Fruit fly (Drosophila melanogaster) whole organism, embryonic: ENCODE data around the gene CG31627.

Experiments used
- Asciz ChIP-seq: fragments of 200-800 bp; sonication (Bioruptor generic); optimal IDR thresholded peaks from 2 replicates; lab custom pipeline; 2017; ENCODE audit warnings: missing biosample characterization, mild to moderate bottlenecking, missing genetic modification characterization, missing genetic modification reagents
- BtbVII ChIP-seq: fragments of 200-800 bp; sonication (Bioruptor generic); optimal IDR thresholded peaks from 3 replicates; lab custom pipeline; 2017; ENCODE audit warnings: missing biosample characterization, mild to moderate bottlenecking, missing genetic modification characterization
- CG10267 ChIP-seq: fragments of 200-800 bp; sonication (Bioruptor generic); optimal IDR thresholded peaks from 2 replicates; lab custom pipeline; 2018; ENCODE audit warnings: missing biosample characterization, mild to moderate bottlenecking, missing genetic modification characterization, moderate library complexity
- CG10321 ChIP-seq: fragments of 200-800 bp; sonication (Bioruptor generic); IDR thresholded peaks from 2 replicates; pipeline ENCODE4 v1.3.6; 2022; ENCODE audit warnings: missing biosample characterization, missing genetic modification characterization
- CG10543 ChIP-seq: fragments of 200-800 bp; sonication (Bioruptor generic); optimal IDR thresholded peaks from 3 replicates; lab custom pipeline; 2017; ENCODE audit warnings: missing biosample characterization, mild to moderate bottlenecking, missing genetic modification characterization, moderate library complexity
- CG12104 ChIP-seq: fragments of 200-800 bp; sonication (Bioruptor generic); optimal IDR thresholded peaks from 3 replicates; lab custom pipeline; 2016; ENCODE audit warnings: missing biosample characterization, missing genetic modification characterization
- CG12391 ChIP-seq: fragments of 200-800 bp; sonication (Bioruptor generic); optimal IDR thresholded peaks from 3 replicates; lab custom pipeline; 2018; ENCODE audit warnings: missing biosample characterization, mild to moderate bottlenecking, missing genetic modification characterization, moderate library complexity
- CG12659 ChIP-seq: fragments of 200-800 bp; sonication (Bioruptor generic); optimal IDR thresholded peaks from 3 replicates; lab custom pipeline; 2017; ENCODE audit warnings: mild to moderate bottlenecking, missing biosample characterization, missing genetic modification reagents, missing genetic modification characterization
- CG14710 ChIP-seq: fragments of 200-800 bp; sonication (Bioruptor generic); optimal IDR thresholded peaks from 3 replicates; lab custom pipeline; 2019; ENCODE audit warnings: missing biosample characterization, mild to moderate bottlenecking, missing genetic modification characterization, moderate library complexity
- CG16779 ChIP-seq: fragments of 200-800 bp; sonication (Bioruptor generic); IDR thresholded peaks from 2 replicates; pipeline ENCODE4 v1.3.6; 2022; ENCODE audit warnings: missing biosample characterization, missing genetic modification characterization
- CG17359 ChIP-seq: fragments of 200-800 bp; sonication (Bioruptor generic); optimal IDR thresholded peaks from 3 replicates; lab custom pipeline; 2018; ENCODE audit warnings: missing biosample characterization, mild to moderate bottlenecking, missing genetic modification characterization, moderate library complexity
- CG17829 ChIP-seq: fragments of 200-800 bp; optimal IDR thresholded peaks from 2 replicates; lab custom pipeline; 2019; ENCODE audit warnings: missing biosample characterization, mild to moderate bottlenecking, missing genetic modification characterization, moderate library complexity
- CG18476 ChIP-seq: fragments of 200-800 bp; sonication (Bioruptor generic); optimal IDR thresholded peaks from 2 replicates; lab custom pipeline; 2016; ENCODE audit warnings: missing biosample characterization, mild to moderate bottlenecking, missing genetic modification characterization
- CG2199 ChIP-seq: fragments of 200-800 bp; sonication (Bioruptor generic); IDR thresholded peaks from 3 replicates; pipeline ENCODE4 v1.3.6; 2022; ENCODE audit warnings: missing biosample characterization, missing genetic modification characterization
- CG30020 ChIP-seq: fragments of 200-800 bp; optimal IDR thresholded peaks from 2 replicates; lab custom pipeline; 2019; ENCODE audit warnings: missing biosample characterization, mild to moderate bottlenecking, missing genetic modification characterization, moderate library complexity
- CG30431 ChIP-seq: fragments of 200-800 bp; sonication (Bioruptor generic); optimal IDR thresholded peaks from 2 replicates; lab custom pipeline; 2017; ENCODE audit warnings: missing biosample characterization, missing genetic modification characterization
- CG3838 ChIP-seq: fragments of 200-800 bp; sonication (Bioruptor generic); optimal IDR thresholded peaks from 3 replicates; lab custom pipeline; 2016; ENCODE audit warnings: missing biosample characterization, missing genetic modification characterization
- CG4820 ChIP-seq: fragments of 200-800 bp; sonication (Bioruptor generic); optimal IDR thresholded peaks from 3 replicates; lab custom pipeline; 2016; ENCODE audit warnings: missing biosample characterization, missing genetic modification characterization
- CG4854 ChIP-seq: fragments of 200-800 bp; sonication (Bioruptor generic); optimal IDR thresholded peaks from 2 replicates; lab custom pipeline; 2016; ENCODE audit warnings: missing biosample characterization, missing genetic modification characterization, inconsistent platforms
- CG6813 ChIP-seq: fragments of 200-800 bp; sonication (Bioruptor generic); optimal IDR thresholded peaks from 2 replicates; lab custom pipeline; 2017; ENCODE audit warnings: missing biosample characterization, missing genetic modification characterization, mild to moderate bottlenecking, moderate library complexity, missing genetic modification reagents
- CG7372 ChIP-seq: fragments of 200-800 bp; sonication (Bioruptor generic); IDR thresholded peaks from 2 replicates; pipeline ENCODE4 v1.3.6; 2022; ENCODE audit warnings: missing biosample characterization, missing genetic modification characterization
- CG7745 ChIP-seq: fragments of 200-800 bp; sonication (Bioruptor generic); optimal IDR thresholded peaks from 2 replicates; lab custom pipeline; 2018; ENCODE audit warnings: missing biosample characterization, mild to moderate bottlenecking, missing genetic modification characterization, moderate library complexity
- CG7987 ChIP-seq: fragments of 200-800 bp; sonication (Bioruptor generic); optimal IDR thresholded peaks from 2 replicates; lab custom pipeline; 2018; ENCODE audit warnings: missing biosample characterization, mild to moderate bottlenecking, missing genetic modification characterization, moderate library complexity
- CG8290 ChIP-seq, 3 experiments: fragments of 200-800 bp; sonication (Bioruptor generic); optimal IDR thresholded peaks; 2 replicates each; lab custom pipeline; 2016 to 2019; ENCODE audit warnings: missing biosample characterization in 3 of 3, missing genetic modification characterization in 3 of 3, mild to moderate bottlenecking in 2 of 3, moderate library complexity in 1 of 3
- CG9437 ChIP-seq: fragments of 200-800 bp; sonication (Bioruptor generic); optimal IDR thresholded peaks from 2 replicates; lab custom pipeline; 2018; ENCODE audit warnings: missing biosample characterization, mild to moderate bottlenecking, missing genetic modification characterization
- CTCF ChIP-seq: fragments of 200-800 bp; sonication (Bioruptor generic); optimal IDR thresholded peaks from 2 replicates; lab custom pipeline; 2017; ENCODE audit warnings: missing biosample characterization, mild to moderate bottlenecking, missing genetic modification characterization, moderate library complexity
- Chrac-16 ChIP-seq: fragments of 200-800 bp; sonication (Bioruptor generic); optimal IDR thresholded peaks from 3 replicates; lab custom pipeline; 2016; ENCODE audit warnings: missing biosample characterization, missing genetic modification characterization
- Doc3 ChIP-seq: fragments of 200-800 bp; sonication (Bioruptor generic); IDR thresholded peaks from 3 replicates; pipeline ENCODE4 v1.3.6; 2022; ENCODE audit warnings: missing biosample characterization, missing genetic modification characterization; ENCODE audit not compliant: partially characterized antibody
- E2f1 ChIP-seq: fragments of 200-800 bp; sonication (Bioruptor generic); IDR thresholded peaks from 2 replicates; pipeline ENCODE4 v1.3.6; 2022; ENCODE audit warnings: missing biosample characterization, missing genetic modification characterization
- Hr3 ChIP-seq: fragments of 200-800 bp; sonication (Bioruptor generic); optimal IDR thresholded peaks from 3 replicates; lab custom pipeline; 2016; ENCODE audit warnings: missing biosample characterization, missing genetic modification characterization
- MBD-R2 ChIP-seq: fragments of 200-800 bp; sonication (Bioruptor generic); IDR thresholded peaks from 2 replicates; pipeline ENCODE4 v1.3.6; 2022; ENCODE audit warnings: missing biosample characterization, missing genetic modification characterization
- MESR4 ChIP-seq: fragments of 200-800 bp; sonication (Bioruptor generic); optimal IDR thresholded peaks from 2 replicates; lab custom pipeline; 2018; ENCODE audit warnings: missing biosample characterization, mild to moderate bottlenecking, missing genetic modification characterization, moderate library complexity
- NC2α ChIP-seq: fragments of 200-800 bp; sonication (Bioruptor generic); optimal IDR thresholded peaks from 2 replicates; lab custom pipeline; 2016; ENCODE audit warnings: missing biosample characterization, missing genetic modification characterization
- Poxn ChIP-seq: fragments of 200-800 bp; sonication (Bioruptor generic); IDR thresholded peaks from 2 replicates; pipeline ENCODE4 v1.3.6; 2022; ENCODE audit warnings: missing biosample characterization, missing genetic modification characterization
- Sry-δ ChIP-seq: fragments of 200-800 bp; sonication (Bioruptor generic); optimal IDR thresholded peaks from 2 replicates; lab custom pipeline; 2016; ENCODE audit warnings: missing biosample characterization, missing genetic modification characterization
- aop ChIP-seq: fragments of 200-800 bp; sonication (Bioruptor generic); IDR thresholded peaks from 2 replicates; pipeline ENCODE4 v1.3.6; 2022; ENCODE audit warnings: missing biosample characterization, missing genetic modification characterization
- ap ChIP-seq: fragments of 200-800 bp; sonication (Bioruptor generic); IDR thresholded peaks from 2 replicates; pipeline ENCODE4 v1.3.6; 2022; ENCODE audit warnings: missing biosample characterization, missing genetic modification characterization
- ewg ChIP-seq: fragments of 200-800 bp; sonication (Bioruptor generic); optimal IDR thresholded peaks from 3 replicates; lab custom pipeline; 2017; ENCODE audit warnings: mild to moderate bottlenecking, missing biosample characterization, missing genetic modification reagents, missing genetic modification characterization
- exex ChIP-seq: fragments of 200-800 bp; sonication (Bioruptor generic); optimal IDR thresholded peaks from 4 replicates; lab custom pipeline; 2018; ENCODE audit warnings: missing biosample characterization, mild to moderate bottlenecking, missing genetic modification characterization, moderate library complexity
- ftz-f1 ChIP-seq: fragments of 200-800 bp; sonication (Bioruptor generic); optimal IDR thresholded peaks from 2 replicates; lab custom pipeline; 2016; ENCODE audit warnings: missing biosample characterization, missing genetic modification characterization
- gfzf ChIP-seq: fragments of 200-800 bp; sonication (Bioruptor generic); optimal IDR thresholded peaks from 2 replicates; lab custom pipeline; 2016; ENCODE audit warnings: missing biosample characterization, mild to moderate bottlenecking, missing genetic modification characterization, moderate library complexity
- grn ChIP-seq: fragments of 200-800 bp; sonication (Bioruptor generic); optimal IDR thresholded peaks from 3 replicates; lab custom pipeline; 2017; ENCODE audit warnings: missing biosample characterization, missing genetic modification characterization
- h ChIP-seq: fragments of >200 bp; optimal IDR thresholded peaks from 2 replicates; lab custom pipeline; 2017
- maf-S ChIP-seq: fragments of 200-800 bp; sonication (Bioruptor generic); optimal IDR thresholded peaks from 2 replicates; lab custom pipeline; 2016; ENCODE audit warnings: missing biosample characterization, missing genetic modification characterization
- mam ChIP-seq: fragments of 200-800 bp; sonication (Bioruptor generic); optimal IDR thresholded peaks from 3 replicates; lab custom pipeline; 2016; ENCODE audit warnings: missing biosample characterization, missing genetic modification characterization
- onecut ChIP-seq: fragments of 200-800 bp; sonication (Bioruptor generic); IDR thresholded peaks from 2 replicates; pipeline ENCODE4 v1.3.6; 2022; ENCODE audit warnings: missing biosample characterization, missing genetic modification characterization
- pita ChIP-seq: fragments of 200-800 bp; sonication (Bioruptor generic); optimal IDR thresholded peaks from 2 replicates; lab custom pipeline; 2017; ENCODE audit warnings: missing biosample characterization, mild to moderate bottlenecking, missing genetic modification characterization
- shn ChIP-seq: fragments of 200-800 bp; sonication (Bioruptor generic); optimal IDR thresholded peaks from 3 replicates; lab custom pipeline; 2016; ENCODE audit warnings: missing biosample characterization, missing genetic modification characterization
- tap ChIP-seq: fragments of 200-800 bp; optimal IDR thresholded peaks from 3 replicates; lab custom pipeline; 2019; ENCODE audit warnings: missing biosample characterization, mild to moderate bottlenecking, missing genetic modification characterization, moderate library complexity
- tin ChIP-seq: fragments of 200-800 bp; sonication (Bioruptor generic); optimal IDR thresholded peaks from 3 replicates; lab custom pipeline; 2016; ENCODE audit warnings: missing biosample characterization, missing genetic modification characterization
- vnd ChIP-seq: fragments of 200-800 bp; sonication (Bioruptor generic); IDR thresholded peaks from 3 replicates; pipeline ENCODE4 v1.3.6; 2022; ENCODE audit warnings: missing biosample characterization, missing genetic modification characterization; ENCODE audit not compliant: partially characterized antibody
- wek ChIP-seq: fragments of 200-800 bp; sonication (Bioruptor generic); optimal IDR thresholded peaks from 3 replicates; lab custom pipeline; 2018; ENCODE audit warnings: missing biosample characterization, mild to moderate bottlenecking, missing genetic modification characterization, moderate library complexity

Gene CG31627

DNA sequence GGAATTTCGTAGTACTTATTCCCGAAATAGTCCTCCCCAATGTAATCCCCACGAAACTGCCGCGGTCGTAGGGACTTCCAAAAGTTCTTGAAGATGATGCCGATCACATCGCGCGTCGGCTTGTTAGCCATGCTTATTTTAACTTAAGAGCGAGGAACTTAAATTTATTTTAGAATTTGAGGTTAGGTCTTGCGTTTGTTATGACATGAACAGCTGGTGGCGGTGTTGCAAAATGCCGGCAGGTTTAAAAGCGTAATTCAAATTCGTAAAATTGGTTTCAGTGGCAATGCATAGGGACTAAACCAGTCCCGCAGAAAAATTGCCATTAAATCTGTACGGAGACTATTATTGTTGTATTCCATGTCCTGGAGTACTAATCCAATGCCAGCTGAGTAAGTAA is 6.6 kb upstream of the CG31627 start (continued):
- peak; percentile 18 for TF ChIP-seq gfzf (GFP tag; lab: Kevin White, UChicago)
- no peak for TF ChIP-seq CG12104
- TF ChIP-seq ap, result no peak
- no peak for TF ChIP-seq BtbVII (GFP tag; lab: Kevin White, UChicago)
- no peak for TF ChIP-seq pita (GFP tag; lab: Kevin White, UChicago)
- no peak for TF ChIP-seq tin (GFP tag; lab: Kevin White, UChicago)
- TF ChIP-seq ftz-f1 (GFP tag; lab: Kevin White, UChicago), result no peak
- TF ChIP-seq CG2199 (GFP tag; lab: Robert Waterston, UW), result no peak
- TF ChIP-seq CG9437, result no peak
- no peak for TF ChIP-seq grn (GFP tag; lab: Kevin White, UChicago)
- TF ChIP-seq CG4820 (GFP tag; lab: Kevin White, UChicago), result no peak
- TF ChIP-seq CG18476, result no peak
- no peak for TF ChIP-seq Asciz (GFP tag; lab: Kevin White, UChicago)
- TF ChIP-seq CG17359 (tag; lab: Kevin White, UChicago), result no peak
- TF ChIP-seq CG7745 (tag; lab: Kevin White, UChicago), result no peak
- TF ChIP-seq Poxn (GFP tag; lab: Robert Waterston, UW), result no peak
- peak; percentile 0 for TF ChIP-seq CG12391 (tag; lab: Kevin White, UChicago)
- no peak for TF ChIP-seq exex (tag; lab: Kevin White, UChicago)
- TF ChIP-seq CG8290 (GFP tag; optimal IDR thresholded peaks at IDR 0.05; lab: Kevin White, UChicago), result no peak
- TF ChIP-seq CG8290 (tag; optimal IDR thresholded peaks at IDR 0.05; lab: Kevin White, UChicago), result peak in 1 of 2 experiments; percentile 44
- TF ChIP-seq mam (GFP tag; lab: Kevin White, UChicago), result no peak
- TF ChIP-seq CG30020 (tag; lab: Kevin White, UChicago), result no peak
- no peak for TF ChIP-seq Chrac-16
- TF ChIP-seq CG10543 (GFP tag; lab: Kevin White, UChicago), result peak; percentile 23
- TF ChIP-seq h, result no peak
- TF ChIP-seq CG7372 (GFP tag; lab: Robert Waterston, UW), result no peak
- TF ChIP-seq CG10321 (GFP tag; lab: Robert Waterston, UW), result no peak
- TF ChIP-seq Hr3, result no peak
- no peak for TF ChIP-seq NC2α (GFP tag; lab: Kevin White, UChicago)
- TF ChIP-seq Doc3 (GFP tag; lab: Robert Waterston, UW), result no peak
- no peak for TF ChIP-seq CG3838
- TF ChIP-seq E2f1 (GFP tag; lab: Robert Waterston, UW), result no peak
- no peak for TF ChIP-seq vnd (GFP tag; lab: Robert Waterston, UW)
- TF ChIP-seq CG16779 (GFP tag; lab: Robert Waterston, UW), result no peak
- peak; percentile 21 for TF ChIP-seq CG12659 (GFP tag; lab: Kevin White, UChicago)
- TF ChIP-seq onecut (GFP tag; lab: Robert Waterston, UW), result no peak
- no peak for TF ChIP-seq CG30431 (GFP tag; lab: Kevin White, UChicago)
- TF ChIP-seq MBD-R2 (GFP tag; lab: Robert Waterston, UW), result peak; percentile 80
- TF ChIP-seq CTCF (GFP tag; lab: Kevin White, UChicago), result no peak
- TF ChIP-seq Sry-δ (GFP tag; lab: Kevin White, UChicago), result peak; percentile 14
- no peak for TF ChIP-seq wek (GFP tag; lab: Kevin White, UChicago)
- no peak for TF ChIP-seq CG4854 (GFP tag; lab: Kevin White, UChicago)
- TF ChIP-seq shn, result no peak
- peak; percentile 8 for TF ChIP-seq CG14710
- TF ChIP-seq ewg, result no peak
- peak; percentile 82 for TF ChIP-seq MESR4 (GFP tag; lab: Kevin White, UChicago)
- TF ChIP-seq CG6813, result no peak
- no peak for TF ChIP-seq maf-S (GFP tag; lab: Kevin White, UChicago)
- no peak for TF ChIP-seq CG7987 (GFP tag; lab: Kevin White, UChicago)
- TF ChIP-seq CG17829 (tag; lab: Kevin White, UChicago), result no peak
- TF ChIP-seq tap, result no peak
- no peak for TF ChIP-seq aop (GFP tag; lab: Robert Waterston, UW)
- TF ChIP-seq CG10267 (tag; lab: Kevin White, UChicago), result peak; percentile 89
